Worm (Caenorhabditis elegans) whole organism, early embryonic: ENCODE measurements around the gene F42F12.11.

Experiments used
- B0310.2 ChIP-seq: sonication (generic microtip); optimal IDR thresholded peaks from 2 replicates; lab custom pipeline; 2016; ENCODE audit warnings: mild to moderate bottlenecking, missing genetic modification characterization, missing compliant biosample characterization
- ama-1 ChIP-seq: fragments of 150-350 bp; optimal IDR thresholded peaks from 2 replicates; lab custom pipeline; 2014
- ceh-13 ChIP-seq: fragments of 200-800 bp; sonication (Bioruptor generic); optimal IDR thresholded peaks from 2 replicates; lab custom pipeline; 2018; ENCODE audit warnings: mild to moderate bottlenecking, missing genetic modification characterization, missing compliant biosample characterization
- flt-1 ChIP-seq: fragments of 200-800 bp; sonication (Bioruptor generic); IDR thresholded peaks from 2 replicates; pipeline ENCODE4 v1.3.6; 2022; ENCODE audit warnings: missing genetic modification characterization, missing compliant biosample characterization
- hmbx-1 ChIP-seq: sonication (generic microtip); optimal IDR thresholded peaks from 2 replicates; lab custom pipeline; 2016; ENCODE audit warnings: mild to moderate bottlenecking, missing genetic modification characterization, missing compliant biosample characterization
- hmg-4 ChIP-seq: fragments of 200-800 bp; sonication (Bioruptor generic); optimal IDR thresholded peaks from 2 replicates; lab custom pipeline; 2018; ENCODE audit warnings: mild to moderate bottlenecking, missing genetic modification characterization, missing compliant biosample characterization
- hnd-1 ChIP-seq: sonication (generic microtip); optimal IDR thresholded peaks from 2 replicates; lab custom pipeline; 2016; ENCODE audit warnings: missing genetic modification characterization, missing compliant biosample characterization
- pes-1 ChIP-seq: fragments of 200-800 bp; sonication (Bioruptor generic); IDR thresholded peaks from 2 replicates; pipeline ENCODE4 v1.3.6; 2022; ENCODE audit warnings: missing genetic modification reagents, missing genetic modification characterization, missing compliant biosample characterization
- scrt-1 ChIP-seq: fragments of 200-800 bp; sonication (Bioruptor generic); IDR thresholded peaks from 2 replicates; pipeline ENCODE4 v1.3.6; 2022; ENCODE audit warnings: missing genetic modification characterization, missing compliant biosample characterization
- sea-1 ChIP-seq: fragments of 200-800 bp; sonication (Bioruptor generic); conservative IDR thresholded peaks from 2 replicates; pipeline ENCODE4 v1.3.6; 2022; ENCODE audit warnings: missing genetic modification characterization, missing compliant biosample characterization
- tbx-11 ChIP-seq: fragments of 200-800 bp; sonication (Bioruptor generic); IDR thresholded peaks from 2 replicates; pipeline ENCODE4 v1.3.6; 2022; ENCODE audit warnings: missing genetic modification characterization, missing compliant biosample characterization
- tbx-37 ChIP-seq: fragments of 200-800 bp; sonication (Bioruptor generic); conservative IDR thresholded peaks from 2 replicates; pipeline ENCODE4 v1.3.6; 2022; ENCODE audit warnings: missing genetic modification reagents, missing genetic modification characterization, missing compliant biosample characterization
- tra-4 ChIP-seq: sonication (generic microtip); optimal IDR thresholded peaks from 2 replicates; lab custom pipeline; 2017; ENCODE audit warnings: missing genetic modification characterization, missing compliant biosample characterization

ce11 chrX:12348329-12348728 lies 1.5 kb downstream of the F42F12.11 start, which contains the start of gene F42F12.14:
- TF ChIP-seq tbx-11 (no peak), ceh-13 (GFP tag; lab: Kevin White, UChicago) (no peak), pes-1 (GFP tag; lab: Robert Waterston, UW) (no peak), hnd-1 (tag; lab: Kevin White, UChicago) (no peak), hmg-4 (no peak), scrt-1 (GFP tag; lab: Robert Waterston, UW) (no peak), B0310.2 (tag; lab: Kevin White, UChicago) (no peak), tbx-37 (no peak), hmbx-1 (tag; lab: Kevin White, UChicago) (no peak), ama-1 (lab: Kevin White, UChicago) (no peak), tra-4 (tag; lab: Kevin White, UChicago) (no peak), sea-1 (GFP tag; lab: Robert Waterston, UW) (no peak), flt-1 (GFP tag; lab: Robert Waterston, UW) (no peak)
